Worm (Caenorhabditis elegans) whole organism, mixed stage, embryonic: ENCODE data around the gene Y17G7B.18.

Experiments
- blmp-1 ChIP-seq: fragments of 150-350 bp; optimal IDR thresholded peaks from 2 replicates; lab custom pipeline; 2014; ENCODE audit warnings: missing biosample characterization, missing genetic modification characterization
- lin-13 ChIP-seq: fragments of 150-350 bp; optimal IDR thresholded peaks from 2 replicates; lab custom pipeline; 2014; ENCODE audit warnings: missing biosample characterization, missing genetic modification characterization
- nhr-76 ChIP-seq: sonication (generic microtip); optimal IDR thresholded peaks from 2 replicates; lab custom pipeline; 2017; ENCODE audit warnings: missing biosample characterization, missing genetic modification characterization
- pha-4 ChIP-seq: fragments of 150-350 bp; optimal IDR thresholded peaks from 2 replicates; lab custom pipeline; 2018; ENCODE audit warnings: missing biosample characterization, missing genetic modification reagents, missing genetic modification characterization
- snpc-4 ChIP-seq: fragments of 150-350 bp; optimal IDR thresholded peaks from 2 replicates; lab custom pipeline; 2014; ENCODE audit warnings: missing biosample characterization, missing genetic modification characterization
- unc-39 ChIP-seq: fragments of 150-350 bp; optimal IDR thresholded peaks from 2 replicates; lab custom pipeline; 2014; ENCODE audit warnings: missing biosample characterization, missing genetic modification characterization

DNA sequence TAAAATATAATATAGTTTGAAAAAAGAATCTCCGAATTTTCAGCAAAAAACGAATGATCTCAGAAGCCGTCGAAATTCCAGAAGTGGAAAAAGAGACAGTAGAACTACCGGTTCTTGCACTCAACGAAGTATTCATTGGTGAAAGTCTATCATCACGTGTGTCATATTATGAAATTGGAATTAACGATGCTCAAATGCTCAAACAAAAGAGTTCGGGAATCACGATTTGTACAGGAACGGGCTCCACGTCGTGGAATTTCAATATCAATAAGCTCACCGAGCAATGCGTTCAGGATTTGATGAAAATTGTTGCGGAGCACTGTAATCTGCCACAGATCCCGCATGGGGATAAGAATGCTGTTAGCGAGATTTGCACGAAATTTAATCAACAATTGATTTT lies 49.4 kb downstream of the Y17G7B.18 start:
- TF ChIP-seq lin-13 (tag; lab: Kevin White, UChicago) (no peak), pha-4 (no peak), nhr-76 (tag; lab: Kevin White, UChicago) (no peak), snpc-4 (no peak), blmp-1 (tag; lab: Kevin White, UChicago) (no peak), unc-39 (no peak)
